Worm (Caenorhabditis elegans) whole organism, early embryonic: ENCODE data around the gene srbc-42.

ENCODE experiments used
- B0310.2 ChIP-seq: sonication (generic microtip); optimal IDR thresholded peaks from 2 replicates; lab custom pipeline; 2016; ENCODE audit warnings: mild to moderate bottlenecking, missing genetic modification characterization, missing compliant biosample characterization
- F13C5.2 ChIP-seq: sonication (generic microtip); optimal IDR thresholded peaks from 2 replicates; lab custom pipeline; 2017; ENCODE audit warnings: mild to moderate bottlenecking, missing genetic modification characterization, inconsistent platforms, missing compliant biosample characterization
- aly-1 ChIP-seq: sonication (generic microtip); optimal IDR thresholded peaks from 2 replicates; lab custom pipeline; 2016; ENCODE audit warnings: missing genetic modification characterization, missing compliant biosample characterization
- ama-1 ChIP-seq: fragments of 150-350 bp; optimal IDR thresholded peaks from 2 replicates; lab custom pipeline; 2014
- ceh-13 ChIP-seq: fragments of 200-800 bp; sonication (Bioruptor generic); optimal IDR thresholded peaks from 2 replicates; lab custom pipeline; 2018; ENCODE audit warnings: mild to moderate bottlenecking, missing genetic modification characterization, missing compliant biosample characterization
- ceh-36 ChIP-seq: sonication (generic microtip); optimal IDR thresholded peaks from 2 replicates; lab custom pipeline; 2016; ENCODE audit warnings: missing genetic modification characterization, inconsistent platforms, missing compliant biosample characterization
- ets-7 ChIP-seq: sonication (generic microtip); optimal IDR thresholded peaks from 2 replicates; lab custom pipeline; 2016; ENCODE audit warnings: missing genotype, missing genetic modification characterization, missing compliant biosample characterization
- flt-1 ChIP-seq: fragments of 200-800 bp; sonication (Bioruptor generic); IDR thresholded peaks from 2 replicates; pipeline ENCODE4 v1.3.6; 2022; ENCODE audit warnings: missing genetic modification characterization, missing compliant biosample characterization
- hmbx-1 ChIP-seq: sonication (generic microtip); optimal IDR thresholded peaks from 2 replicates; lab custom pipeline; 2016; ENCODE audit warnings: mild to moderate bottlenecking, missing genetic modification characterization, missing compliant biosample characterization
- hmg-4 ChIP-seq: fragments of 200-800 bp; sonication (Bioruptor generic); optimal IDR thresholded peaks from 2 replicates; lab custom pipeline; 2018; ENCODE audit warnings: mild to moderate bottlenecking, missing genetic modification characterization, missing compliant biosample characterization
- hnd-1 ChIP-seq: sonication (generic microtip); optimal IDR thresholded peaks from 2 replicates; lab custom pipeline; 2016; ENCODE audit warnings: missing genetic modification characterization, missing compliant biosample characterization
- pes-1 ChIP-seq: fragments of 200-800 bp; sonication (Bioruptor generic); IDR thresholded peaks from 2 replicates; pipeline ENCODE4 v1.3.6; 2022; ENCODE audit warnings: missing genetic modification reagents, missing genetic modification characterization, missing compliant biosample characterization
- scrt-1 ChIP-seq: fragments of 200-800 bp; sonication (Bioruptor generic); IDR thresholded peaks from 2 replicates; pipeline ENCODE4 v1.3.6; 2022; ENCODE audit warnings: missing genetic modification characterization, missing compliant biosample characterization
- sea-1 ChIP-seq: fragments of 200-800 bp; sonication (Bioruptor generic); conservative IDR thresholded peaks from 2 replicates; pipeline ENCODE4 v1.3.6; 2022; ENCODE audit warnings: missing genetic modification characterization, missing compliant biosample characterization
- tbx-11 ChIP-seq: fragments of 200-800 bp; sonication (Bioruptor generic); IDR thresholded peaks from 2 replicates; pipeline ENCODE4 v1.3.6; 2022; ENCODE audit warnings: missing genetic modification characterization, missing compliant biosample characterization
- tbx-37 ChIP-seq: fragments of 200-800 bp; sonication (Bioruptor generic); conservative IDR thresholded peaks from 2 replicates; pipeline ENCODE4 v1.3.6; 2022; ENCODE audit warnings: missing genetic modification reagents, missing genetic modification characterization, missing compliant biosample characterization
- tra-4 ChIP-seq: sonication (generic microtip); optimal IDR thresholded peaks from 2 replicates; lab custom pipeline; 2017; ENCODE audit warnings: missing genetic modification characterization, missing compliant biosample characterization

The srbc-42 gene

ce11 chrV:2221764-2222163, 30.7 kb upstream of the srbc-42 start, which contains the start of gene nhr-128:
TSS of gene nhr-128 (plus strand) at chrV:2222064.
- TF ChIP-seq tbx-11 (no peak), flt-1 (GFP tag; lab: Robert Waterston, UW) (no peak), aly-1 (tag; lab: Kevin White, UChicago) (no peak), ets-7 (tag; lab: Kevin White, UChicago) (no peak), sea-1 (GFP tag; lab: Robert Waterston, UW) (no peak), hmbx-1 (tag; lab: Kevin White, UChicago) (no peak), pes-1 (GFP tag; lab: Robert Waterston, UW) (no peak), F13C5.2 (no peak), hnd-1 (tag; lab: Kevin White, UChicago) (no peak), scrt-1 (no peak)

- TF ChIP-seq F13C5.2 (no peak), ceh-36 (tag; lab: Kevin White, UChicago) (no peak), ama-1 (lab: Kevin White, UChicago) (no peak), aly-1 (tag; lab: Kevin White, UChicago) (no peak), ets-7 (tag; lab: Kevin White, UChicago) (no peak), tbx-11 (no peak), flt-1 (GFP tag; lab: Robert Waterston, UW) (no peak), pes-1 (GFP tag; lab: Robert Waterston, UW) (no peak), hnd-1 (tag; lab: Kevin White, UChicago) (no peak), hmbx-1 (tag; lab: Kevin White, UChicago) (no peak), scrt-1 (no peak), sea-1 (GFP tag; lab: Robert Waterston, UW) (no peak)
Measured at ce11 chrV:2218803-2219202, 27.8 kb upstream of the srbc-42 start, which contains the start of gene nhr-56. TSS of gene nhr-56 (plus strand) at chrV:2219004.

- TF ChIP-seq ama-1 (lab: Kevin White, UChicago): no peak
- no peak for TF ChIP-seq tra-4 (tag; lab: Kevin White, UChicago)
- TF ChIP-seq aly-1 (tag; lab: Kevin White, UChicago): no peak
- TF ChIP-seq F13C5.2: no peak
- TF ChIP-seq B0310.2 (tag; lab: Kevin White, UChicago): no peak
- TF ChIP-seq ceh-13 (GFP tag; lab: Kevin White, UChicago): no peak
- no peak for TF ChIP-seq ets-7 (tag; lab: Kevin White, UChicago)
- TF ChIP-seq flt-1 (GFP tag; lab: Robert Waterston, UW): no peak
- no peak for TF ChIP-seq hnd-1 (tag; lab: Kevin White, UChicago)
- no peak for TF ChIP-seq hmbx-1 (tag; lab: Kevin White, UChicago)
- no peak for TF ChIP-seq tbx-37 (GFP tag; lab: Robert Waterston, UW)
- no peak for TF ChIP-seq hmg-4
- TF ChIP-seq tbx-11: no peak
- no peak for TF ChIP-seq pes-1 (GFP tag; lab: Robert Waterston, UW)
- no peak for TF ChIP-seq sea-1 (GFP tag; lab: Robert Waterston, UW)
- TF ChIP-seq scrt-1: no peak
- no peak for TF ChIP-seq ceh-36 (tag; lab: Kevin White, UChicago)
Measured at ce11 chrV:2216927-2217326, 25.9 kb upstream of the srbc-42 start.

ce11 chrV:2215352-2215751, 24.3 kb upstream of the srbc-42 start, which contains the start of gene nstp-8:
TSS of gene nstp-8 (plus strand) at chrV:2215652.
- TF ChIP-seq tbx-11: no peak

ce11 chrV:2214428-2215038, 23.5 kb upstream of the srbc-42 start, which contains the start of gene nhr-184:
TSS of gene nhr-184 (minus strand) at chrV:2214478.
- TF ChIP-seq aly-1 (tag; lab: Kevin White, UChicago): no peak
- TF ChIP-seq ets-7 (tag; lab: Kevin White, UChicago): no peak
- TF ChIP-seq pes-1 (GFP tag; lab: Robert Waterston, UW): no peak
- no peak for TF ChIP-seq tbx-11
- no peak for TF ChIP-seq scrt-1
- TF ChIP-seq tra-4 (tag; lab: Kevin White, UChicago): no peak
- no peak for TF ChIP-seq B0310.2 (tag; lab: Kevin White, UChicago)
- TF ChIP-seq hmg-4: no peak

- TF ChIP-seq scrt-1 (no peak), ceh-36 (tag; lab: Kevin White, UChicago) (no peak), tbx-37 (GFP tag; lab: Robert Waterston, UW) (no peak), ama-1 (lab: Kevin White, UChicago) (no peak), ceh-13 (GFP tag; lab: Kevin White, UChicago) (no peak)
Measured at ce11 chrV:2211936-2212335, 20.9 kb upstream of the srbc-42 start, which contains the start of gene nhr-133. TSS of gene nhr-133 (minus strand) at chrV:2212118.

ce11 chrV:2207527-2207926, 16.5 kb upstream of the srbc-42 start:
- TF ChIP-seq tra-4 (tag; lab: Kevin White, UChicago) (no peak), ceh-36 (tag; lab: Kevin White, UChicago) (no peak), flt-1 (GFP tag; lab: Robert Waterston, UW) (no peak)

ce11 chrV:2206801-2207200, 15.8 kb upstream of the srbc-42 start, which contains the start of gene svh-11:
TSS of gene svh-11 (plus strand) at chrV:2207101.
- TF ChIP-seq pes-1 (GFP tag; lab: Robert Waterston, UW): no peak
- TF ChIP-seq tbx-11: no peak
- no peak for TF ChIP-seq ceh-13 (GFP tag; lab: Kevin White, UChicago)
- no peak for TF ChIP-seq scrt-1
